Worm (Caenorhabditis elegans): ENCODE data around the gene F53A9.3.
A peak's percentile ranks its signal among the peaks of the same experiment; 100 is the strongest.

Gene F53A9.3

ce11 chrX:8714845-8715244 lies 6.7 kb downstream of the F53A9.3 start:
- TF ChIP-seq ref-1 (GFP tag; conservative IDR thresholded peaks at IDR 0.05), result no peak
- TF ChIP-seq cog-1 (tag; optimal IDR thresholded peaks at IDR 0.05), result no peak
- no peak for TF ChIP-seq klf-2 (GFP tag; conservative IDR thresholded peaks at IDR 0.05)
- TF ChIP-seq ztf-29 (GFP tag; IDR thresholded peaks at IDR 0.05), result no peak
- no peak for TF ChIP-seq tab-1 (GFP tag; IDR thresholded peaks at IDR 0.05)
- TF ChIP-seq ztf-23 (GFP tag; IDR thresholded peaks at IDR 0.05), result no peak
- no peak for TF ChIP-seq T22C8.4 (GFP tag; IDR thresholded peaks at IDR 0.05)
- no peak for TF ChIP-seq flt-1 (GFP tag; IDR thresholded peaks at IDR 0.05)
- no peak for TF ChIP-seq med-1 (GFP tag; optimal IDR thresholded peaks at IDR 0.05; ENCODE audit: insufficient read depth)

- TF ChIP-seq ztf-29 (GFP tag; IDR thresholded peaks at IDR 0.05) (no peak), tab-1 (GFP tag; IDR thresholded peaks at IDR 0.05) (no peak), flt-1 (GFP tag; IDR thresholded peaks at IDR 0.05) (no peak), med-1 (GFP tag; optimal IDR thresholded peaks at IDR 0.05; ENCODE audit: insufficient read depth) (no peak), T22C8.4 (GFP tag; IDR thresholded peaks at IDR 0.05) (no peak), ztf-23 (GFP tag; IDR thresholded peaks at IDR 0.05) (no peak), klf-2 (GFP tag; conservative IDR thresholded peaks at IDR 0.05) (no peak), cog-1 (tag; optimal IDR thresholded peaks at IDR 0.05) (no peak), ref-1 (GFP tag; conservative IDR thresholded peaks at IDR 0.05) (no peak)
Measured at ce11 chrX:8716822-8717221, 8.7 kb downstream of the F53A9.3 start, which contains the start of gene F53A9.7. Gene F53A9.7, minus strand, starts transcription at chrX:8716922.

ce11 chrX:8718153-8718552 lies 10.0 kb downstream of the F53A9.3 start:
- TF ChIP-seq flt-1 (GFP tag; IDR thresholded peaks at IDR 0.05) (no peak), tab-1 (GFP tag; IDR thresholded peaks at IDR 0.05) (no peak), ref-1 (GFP tag; conservative IDR thresholded peaks at IDR 0.05) (no peak), T22C8.4 (GFP tag; IDR thresholded peaks at IDR 0.05) (no peak), ztf-29 (GFP tag; IDR thresholded peaks at IDR 0.05) (no peak), ztf-23 (GFP tag; IDR thresholded peaks at IDR 0.05) (no peak), klf-2 (GFP tag; conservative IDR thresholded peaks at IDR 0.05) (no peak), med-1 (GFP tag; optimal IDR thresholded peaks at IDR 0.05; ENCODE audit: insufficient read depth) (no peak), cog-1 (tag; optimal IDR thresholded peaks at IDR 0.05) (no peak)

ce11 chrX:8718856-8719255 lies 10.7 kb downstream of the F53A9.3 start, which contains the start of gene F53A9.8:
Gene F53A9.8, minus strand, starts transcription at chrX:8718904.
- TF ChIP-seq tab-1 (GFP tag; IDR thresholded peaks at IDR 0.05) (no peak), flt-1 (GFP tag; IDR thresholded peaks at IDR 0.05) (no peak)

ce11 chrX:8719888-8720287 lies 11.7 kb downstream of the F53A9.3 start:
- TF ChIP-seq ztf-29 (GFP tag; IDR thresholded peaks at IDR 0.05), result no peak
- no peak for TF ChIP-seq klf-2 (GFP tag; conservative IDR thresholded peaks at IDR 0.05)
- no peak for TF ChIP-seq ztf-23 (GFP tag; IDR thresholded peaks at IDR 0.05)
- no peak for TF ChIP-seq T22C8.4 (GFP tag; IDR thresholded peaks at IDR 0.05)
- TF ChIP-seq flt-1 (GFP tag; IDR thresholded peaks at IDR 0.05), result no peak
- TF ChIP-seq cog-1 (tag; optimal IDR thresholded peaks at IDR 0.05), result no peak
- no peak for TF ChIP-seq ref-1 (GFP tag; conservative IDR thresholded peaks at IDR 0.05)
- no peak for TF ChIP-seq med-1 (GFP tag; optimal IDR thresholded peaks at IDR 0.05; ENCODE audit: insufficient read depth)
- TF ChIP-seq tab-1 (GFP tag; IDR thresholded peaks at IDR 0.05), result no peak

- TF ChIP-seq ztf-23 (GFP tag; IDR thresholded peaks at IDR 0.05), result no peak
- no peak for TF ChIP-seq cog-1 (tag; optimal IDR thresholded peaks at IDR 0.05)
- TF ChIP-seq ztf-29 (GFP tag; IDR thresholded peaks at IDR 0.05), result no peak
- TF ChIP-seq tab-1 (GFP tag; IDR thresholded peaks at IDR 0.05), result no peak
- TF ChIP-seq klf-2 (GFP tag; conservative IDR thresholded peaks at IDR 0.05), result no peak
- no peak for TF ChIP-seq ref-1 (GFP tag; conservative IDR thresholded peaks at IDR 0.05)
- no peak for TF ChIP-seq med-1 (GFP tag; optimal IDR thresholded peaks at IDR 0.05; ENCODE audit: insufficient read depth)
- no peak for TF ChIP-seq flt-1 (GFP tag; IDR thresholded peaks at IDR 0.05)
- TF ChIP-seq T22C8.4 (GFP tag; IDR thresholded peaks at IDR 0.05), result no peak
Measured at ce11 chrX:8720658-8721057, 12.5 kb downstream of the F53A9.3 start, which contains the start of gene F53A9.9. Gene F53A9.9, minus strand, starts transcription at chrX:8720758.

- TF ChIP-seq T22C8.4 (GFP tag; IDR thresholded peaks at IDR 0.05), result no peak
- no peak for TF ChIP-seq med-1 (GFP tag; optimal IDR thresholded peaks at IDR 0.05; ENCODE audit: insufficient read depth)
- TF ChIP-seq tab-1 (GFP tag; IDR thresholded peaks at IDR 0.05), result no peak
- no peak for TF ChIP-seq klf-2 (GFP tag; conservative IDR thresholded peaks at IDR 0.05)
- TF ChIP-seq flt-1 (GFP tag; IDR thresholded peaks at IDR 0.05), result no peak
- TF ChIP-seq cog-1 (tag; optimal IDR thresholded peaks at IDR 0.05), result no peak
- TF ChIP-seq ref-1 (GFP tag; conservative IDR thresholded peaks at IDR 0.05), result no peak
- no peak for TF ChIP-seq ztf-23 (GFP tag; IDR thresholded peaks at IDR 0.05)
- TF ChIP-seq ztf-29 (GFP tag; IDR thresholded peaks at IDR 0.05), result no peak
Measured at ce11 chrX:8721273-8721672, 13.1 kb downstream of the F53A9.3 start.

- TF ChIP-seq ref-1 (GFP tag; conservative IDR thresholded peaks at IDR 0.05) (no peak), klf-2 (GFP tag; conservative IDR thresholded peaks at IDR 0.05) (no peak), med-1 (GFP tag; optimal IDR thresholded peaks at IDR 0.05; ENCODE audit: insufficient read depth) (no peak), T22C8.4 (GFP tag; IDR thresholded peaks at IDR 0.05) (no peak), ztf-29 (GFP tag; IDR thresholded peaks at IDR 0.05) (no peak), ztf-23 (GFP tag; IDR thresholded peaks at IDR 0.05) (no peak), tab-1 (GFP tag; IDR thresholded peaks at IDR 0.05) (no peak), flt-1 (GFP tag; IDR thresholded peaks at IDR 0.05) (no peak), cog-1 (tag; optimal IDR thresholded peaks at IDR 0.05) (no peak)
Measured at ce11 chrX:8723127-8723600, 15.0 kb downstream of the F53A9.3 start, which contains the start of gene tnt-2. Gene tnt-2, minus strand, starts transcription at chrX:8723550.

ce11 chrX:8723840-8724239 lies 15.7 kb downstream of the F53A9.3 start:
- TF ChIP-seq cog-1 (tag; optimal IDR thresholded peaks at IDR 0.05) (peak; percentile 14), flt-1 (GFP tag; IDR thresholded peaks at IDR 0.05) (no peak), klf-2 (GFP tag; conservative IDR thresholded peaks at IDR 0.05) (no peak)

ce11 chrX:8727306-8727705 lies 19.2 kb downstream of the F53A9.3 start, which contains the start of gene EGAP4.1:
Gene EGAP4.1, minus strand, starts transcription at chrX:8727406.
- TF ChIP-seq flt-1 (GFP tag; IDR thresholded peaks at IDR 0.05) (no peak), ztf-29 (GFP tag; IDR thresholded peaks at IDR 0.05) (no peak), T22C8.4 (GFP tag; IDR thresholded peaks at IDR 0.05) (no peak), klf-2 (GFP tag; conservative IDR thresholded peaks at IDR 0.05) (no peak), tab-1 (GFP tag; IDR thresholded peaks at IDR 0.05) (no peak), ref-1 (GFP tag; conservative IDR thresholded peaks at IDR 0.05) (no peak)
